Fruit fly (Drosophila melanogaster) whole organism, prepupa: ENCODE data around the gene Ir94e.

Source experiments
- Blimp-1 ChIP-seq: fragments of 200-800 bp; sonication (Bioruptor generic); optimal IDR thresholded peaks from 3 replicates; lab custom pipeline; 2017; ENCODE audit warnings: missing biosample characterization, missing genetic modification characterization, mild to moderate bottlenecking, moderate library complexity, missing genetic modification reagents
- CG10669 ChIP-seq: fragments of 200-800 bp; sonication (Bioruptor generic); optimal IDR thresholded peaks from 3 replicates; lab custom pipeline; 2018; ENCODE audit warnings: missing biosample characterization, mild to moderate bottlenecking, missing genetic modification characterization, moderate library complexity
- CG11294 ChIP-seq: fragments of 200-800 bp; sonication (Bioruptor generic); IDR thresholded peaks from 2 replicates; pipeline ENCODE4 v1.3.6; 2022; ENCODE audit warnings: missing biosample characterization, missing genetic modification characterization
- CG11762 ChIP-seq: fragments of 200-800 bp; sonication (Bioruptor generic); optimal IDR thresholded peaks from 3 replicates; lab custom pipeline; 2016; ENCODE audit warnings: missing biosample characterization, missing genetic modification characterization; ENCODE audit not compliant: insufficient read depth
- CG34406 ChIP-seq: fragments of 200-800 bp; sonication (Bioruptor generic); optimal IDR thresholded peaks from 3 replicates; lab custom pipeline; 2016; ENCODE audit warnings: missing biosample characterization, missing genetic modification characterization
- CG3919 ChIP-seq: fragments of 200-800 bp; sonication (Bioruptor generic); optimal IDR thresholded peaks from 3 replicates; lab custom pipeline; 2016; ENCODE audit warnings: missing biosample characterization, missing genetic modification characterization
- CG6276 ChIP-seq: fragments of 200-800 bp; sonication (Bioruptor generic); optimal IDR thresholded peaks from 2 replicates; lab custom pipeline; 2017; ENCODE audit warnings: missing biosample characterization, mild to moderate bottlenecking, missing genetic modification characterization
- CG6854 ChIP-seq: fragments of 200-800 bp; sonication (Bioruptor generic); optimal IDR thresholded peaks from 2 replicates; lab custom pipeline; 2017; ENCODE audit warnings: missing biosample characterization, mild to moderate bottlenecking, missing genetic modification characterization
- CG7368 ChIP-seq: fragments of 200-800 bp; sonication (Bioruptor generic); optimal IDR thresholded peaks from 3 replicates; lab custom pipeline; 2016; ENCODE audit warnings: missing biosample characterization, missing genetic modification characterization
- CG8632 ChIP-seq: fragments of 200-800 bp; sonication (Bioruptor generic); optimal IDR thresholded peaks from 3 replicates; lab custom pipeline; 2016; ENCODE audit warnings: missing biosample characterization, missing genetic modification characterization
- Eip75B ChIP-seq: fragments of 200-800 bp; sonication (Bioruptor generic); optimal IDR thresholded peaks from 3 replicates; lab custom pipeline; 2016; ENCODE audit warnings: missing biosample characterization, missing genetic modification characterization
- Eip78C ChIP-seq: fragments of 200-800 bp; sonication (Bioruptor generic); peaks from one replicate; lab custom pipeline; 2016; ENCODE audit warnings: missing biosample characterization, missing genetic modification characterization
- Eip93F ChIP-seq: fragments of 200-800 bp; sonication (Bioruptor generic); optimal IDR thresholded peaks from 2 replicates; lab custom pipeline; 2016; ENCODE audit warnings: missing biosample characterization, mild to moderate bottlenecking, missing genetic modification characterization
- Ets21C ChIP-seq: fragments of 200-800 bp; sonication (Bioruptor generic); optimal IDR thresholded peaks from 3 replicates; lab custom pipeline; 2016; ENCODE audit warnings: missing biosample characterization, missing genetic modification characterization
- Ets96B ChIP-seq: fragments of 200-800 bp; optimal IDR thresholded peaks from 2 replicates; lab custom pipeline; 2019; ENCODE audit warnings: missing biosample characterization, mild to moderate bottlenecking, missing genetic modification characterization, moderate library complexity
- Gug ChIP-seq: fragments of 200-800 bp; sonication (Bioruptor generic); IDR thresholded peaks from 2 replicates; pipeline ENCODE4 v1.3.6; 2022; ENCODE audit warnings: missing biosample characterization, missing genetic modification characterization
- Hr39 ChIP-seq: fragments of 200-800 bp; sonication (Bioruptor generic); optimal IDR thresholded peaks from 2 replicates; lab custom pipeline; 2016; ENCODE audit warnings: missing biosample characterization, missing genetic modification characterization
- Hr4 ChIP-seq: fragments of 200-800 bp; sonication (Bioruptor generic); optimal IDR thresholded peaks from 3 replicates; lab custom pipeline; 2016; ENCODE audit warnings: missing biosample characterization, missing genetic modification characterization
- Sox102F ChIP-seq: fragments of 200-800 bp; sonication (Bioruptor generic); optimal IDR thresholded peaks from 2 replicates; lab custom pipeline; 2016; ENCODE audit warnings: missing biosample characterization, mild to moderate bottlenecking, missing genetic modification characterization
- achi ChIP-seq: fragments of 200-800 bp; sonication (Bioruptor generic); optimal IDR thresholded peaks from 3 replicates; lab custom pipeline; 2016; ENCODE audit warnings: missing biosample characterization, missing genetic modification characterization
- dac ChIP-seq: fragments of 200-800 bp; sonication (Bioruptor generic); optimal IDR thresholded peaks from 2 replicates; lab custom pipeline; 2017; ENCODE audit warnings: missing biosample characterization, mild to moderate bottlenecking, missing genetic modification characterization
- dsx ChIP-seq: fragments of 200-800 bp; optimal IDR thresholded peaks from 3 replicates; lab custom pipeline; 2019; ENCODE audit warnings: missing biosample characterization, mild to moderate bottlenecking, missing genetic modification characterization, moderate library complexity; ENCODE audit not compliant: poor library complexity, severe bottlenecking
- esn ChIP-seq: fragments of 200-800 bp; sonication (Bioruptor generic); optimal IDR thresholded peaks from 2 replicates; lab custom pipeline; 2016; ENCODE audit warnings: missing biosample characterization, mild to moderate bottlenecking, missing genetic modification characterization, moderate library complexity
- fd85E ChIP-seq: fragments of 200-800 bp; sonication (Bioruptor generic); optimal IDR thresholded peaks from 3 replicates; lab custom pipeline; 2016; ENCODE audit warnings: missing biosample characterization, missing genetic modification characterization
- fkh ChIP-seq: fragments of 200-800 bp; sonication (Bioruptor generic); optimal IDR thresholded peaks from 3 replicates; lab custom pipeline; 2017; ENCODE audit warnings: missing biosample characterization, mild to moderate bottlenecking, missing genetic modification characterization, moderate library complexity
- net ChIP-seq: fragments of 200-800 bp; sonication (Bioruptor generic); optimal IDR thresholded peaks from 3 replicates; lab custom pipeline; 2016; ENCODE audit warnings: missing biosample characterization, missing genetic modification characterization
- pdm3 ChIP-seq: fragments of 200-800 bp; sonication (Bioruptor generic); optimal IDR thresholded peaks from 3 replicates; lab custom pipeline; 2016; ENCODE audit warnings: missing biosample characterization, missing genetic modification characterization
- salr ChIP-seq, 2 experiments: fragments of 200-800 bp; sonication (Bioruptor generic); optimal IDR thresholded peaks; 3 replicates each; lab custom pipeline; 2016 to 2018; ENCODE audit warnings: missing biosample characterization in 2 of 2, missing genetic modification characterization in 2 of 2, mild to moderate bottlenecking in 1 of 2
- spab ChIP-seq: fragments of 200-800 bp; sonication (Bioruptor generic); optimal IDR thresholded peaks from 2 replicates; lab custom pipeline; 2017; ENCODE audit warnings: missing biosample characterization, mild to moderate bottlenecking, missing genetic modification characterization, missing genetic modification reagents
- ss ChIP-seq, 2 experiments: fragments of 200-800 bp; sonication (Bioruptor generic); optimal IDR thresholded peaks; 2 replicates in 1 of 2; 3 replicates in 1 of 2; lab custom pipeline; 2017 to 2018; ENCODE audit warnings: mild to moderate bottlenecking in 2 of 2, missing biosample characterization in 2 of 2, missing genetic modification characterization in 2 of 2, moderate library complexity in 1 of 2
- svp ChIP-seq: fragments of 200-800 bp; sonication (Bioruptor generic); peaks from one replicate; lab custom pipeline; 2016; ENCODE audit warnings: missing biosample characterization, missing genetic modification characterization
- topi ChIP-seq: fragments of 200-800 bp; sonication (Bioruptor generic); optimal IDR thresholded peaks from 3 replicates; lab custom pipeline; 2016; ENCODE audit warnings: missing biosample characterization, missing genetic modification characterization

The Ir94e gene

dm6 chr3R:23356920-23357386 lies 48.4 kb upstream of the Ir94e start (continued):
- TF ChIP-seq pdm3 (GFP tag; lab: Kevin White, UChicago) (peak; percentile 55), CG6854 (GFP tag; lab: Kevin White, UChicago) (no peak), Ets21C (GFP tag; lab: Kevin White, UChicago) (no peak), Eip75B (GFP tag; lab: Kevin White, UChicago) (peak; percentile 27), dsx (peak; percentile 84), CG11294 (GFP tag; lab: Robert Waterston, UW) (peak; percentile 50; the same call in 1 of the 2 replicates), Blimp-1 (peak; percentile 38), net (GFP tag; lab: Kevin White, UChicago) (peak; percentile 68), topi (GFP tag; lab: Kevin White, UChicago) (peak; percentile 61), svp (GFP tag; lab: Kevin White, UChicago) (peak; percentile 68), CG7368 (GFP tag; lab: Kevin White, UChicago) (peak; percentile 62), ss (GFP tag; optimal IDR thresholded peaks at IDR 0.05; lab: Kevin White, UChicago) (peak; percentile 57 to 68), fkh (GFP tag; lab: Kevin White, UChicago) (peak; percentile 34), dac (peak; percentile 45), Hr4 (GFP tag; lab: Kevin White, UChicago) (peak; percentile 66), esn (GFP tag; lab: Kevin White, UChicago) (peak; percentile 72), CG8632 (peak; percentile 85), Sox102F (GFP tag; lab: Kevin White, UChicago) (no peak), Eip93F (GFP tag; lab: Kevin White, UChicago) (no peak), Ets96B (tag; lab: Kevin White, UChicago) (peak; percentile 62), CG10669 (peak; percentile 61), Hr39 (GFP tag; lab: Kevin White, UChicago) (peak; percentile 42), spab (GFP tag; lab: Kevin White, UChicago) (peak; percentile 46)

DNA sequence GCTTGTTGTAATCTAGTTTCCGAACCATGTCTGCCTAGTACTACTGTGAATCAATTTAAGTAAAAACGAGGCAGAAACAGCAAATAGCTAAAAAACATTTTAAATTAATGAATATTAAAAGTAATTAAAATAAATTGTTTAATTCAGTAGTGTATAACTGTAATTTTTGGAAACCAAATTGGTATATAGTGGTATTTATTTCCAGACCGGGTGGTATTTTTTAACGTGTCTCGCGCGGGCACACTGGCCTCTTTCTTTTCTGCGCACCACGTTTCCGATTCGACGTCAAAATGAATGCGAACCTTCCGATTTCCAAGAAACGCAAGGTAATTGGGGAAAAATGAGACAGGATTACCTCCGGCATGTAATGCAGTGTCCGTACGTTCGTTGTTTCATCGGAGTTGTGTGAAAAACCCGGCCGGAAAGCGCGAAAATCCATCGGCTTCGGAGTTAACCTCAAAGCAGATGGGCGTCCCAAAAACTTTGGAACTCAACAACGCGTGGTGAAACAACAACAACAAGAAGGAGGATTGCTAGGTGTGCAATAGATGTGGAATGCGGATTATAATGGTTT lies 46.7 kb upstream of the Ir94e start, which contains the start of gene RpS3:
Gene RpS3, plus strand, starts transcription at position 248 of the 574 bp plus-strand sequence.
- TF ChIP-seq CG3919 (GFP tag; lab: Kevin White, UChicago) (peak; percentile 5), Eip78C (GFP tag; lab: Kevin White, UChicago) (peak; percentile 64), Eip75B (GFP tag; lab: Kevin White, UChicago) (no peak), CG34406 (GFP tag; lab: Kevin White, UChicago) (peak; percentile 4), CG6276 (GFP tag; lab: Kevin White, UChicago) (peak; percentile 8), CG8632 (no peak), topi (GFP tag; lab: Kevin White, UChicago) (peak; percentile 18), achi (GFP tag; lab: Kevin White, UChicago) (peak; percentile 98), svp (GFP tag; lab: Kevin White, UChicago) (peak; percentile 14), fkh (GFP tag; lab: Kevin White, UChicago) (peak; percentile 15), Sox102F (GFP tag; lab: Kevin White, UChicago) (peak; percentile 1), net (GFP tag; lab: Kevin White, UChicago) (peak; percentile 14), Ets96B (tag; lab: Kevin White, UChicago) (peak; percentile 35), salr (GFP tag; optimal IDR thresholded peaks at IDR 0.05; lab: Kevin White, UChicago) (no peak), Hr39 (GFP tag; lab: Kevin White, UChicago) (no peak), ss (GFP tag; optimal IDR thresholded peaks at IDR 0.05; lab: Kevin White, UChicago) (peak; percentile 25 to 49), CG6854 (GFP tag; lab: Kevin White, UChicago) (peak; percentile 80)
- TF ChIP-seq, all 60 proteins: peak for 13

dm6 chr3R:23359420-23359819 lies 45.9 kb upstream of the Ir94e start:
- TF ChIP-seq fkh (GFP tag; lab: Kevin White, UChicago) (no peak), Gug (no peak), svp (GFP tag; lab: Kevin White, UChicago) (peak; percentile 70), CG6276 (GFP tag; lab: Kevin White, UChicago) (no peak)

DNA sequence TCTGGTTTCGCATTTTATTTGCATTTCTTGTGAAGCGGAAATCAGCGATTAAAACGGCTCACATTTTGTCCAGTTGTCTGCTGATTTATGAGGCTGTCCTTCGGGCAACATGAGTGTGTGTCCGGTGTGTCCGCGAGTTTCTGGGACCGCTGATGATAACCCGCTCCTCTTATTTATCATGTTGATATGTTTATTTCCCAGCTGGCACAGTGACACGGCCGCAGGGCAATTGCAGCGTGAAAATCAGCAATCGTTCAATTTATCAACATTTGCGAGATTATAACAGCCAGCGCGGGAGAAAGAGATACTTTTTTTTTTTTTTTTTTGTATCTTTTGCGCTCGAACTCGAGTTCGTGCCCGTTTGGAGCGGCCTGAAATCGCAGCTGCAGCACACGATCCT lies 45.0 kb upstream of the Ir94e start:
- TF ChIP-seq fd85E (GFP tag; lab: Kevin White, UChicago) (no peak), Gug (no peak), svp (GFP tag; lab: Kevin White, UChicago) (peak; percentile 94), CG11762 (GFP tag; lab: Kevin White, UChicago) (no peak)
